Worm (Caenorhabditis elegans) whole organism, late embryonic: ENCODE measurements around the gene F43G6.4.
"Not testable (repeated sequence)": the region's sequence is repeated elsewhere in the genome, so short reads cannot be mapped to it uniquely, and the experiment has no call there.

Experiments used
- C08G9.2 ChIP-seq: sonication (generic microtip); optimal IDR thresholded peaks from 2 replicates; lab custom pipeline; 2016; ENCODE audit warnings: mild to moderate bottlenecking, missing genetic modification characterization, moderate library complexity, missing compliant biosample characterization
- C38D4.7 ChIP-seq: fragments of 200-800 bp; sonication (Bioruptor generic); optimal IDR thresholded peaks from 2 replicates; lab custom pipeline; 2018; ENCODE audit warnings: mild to moderate bottlenecking, missing genetic modification characterization, moderate library complexity, missing compliant biosample characterization
- K02D7.2 ChIP-seq: sonication (generic microtip); optimal IDR thresholded peaks from 2 replicates; lab custom pipeline; 2017; ENCODE audit warnings: mild to moderate bottlenecking, missing genetic modification characterization, missing compliant biosample characterization
- T23F11.4 ChIP-seq: fragments of 200-800 bp; sonication (Bioruptor generic); optimal IDR thresholded peaks from 2 replicates; lab custom pipeline; 2018; ENCODE audit warnings: mild to moderate bottlenecking, missing genetic modification characterization, missing compliant biosample characterization
- Y22D7AL.16 ChIP-seq: sonication (generic microtip); optimal IDR thresholded peaks from 2 replicates; lab custom pipeline; 2016; ENCODE audit warnings: missing genetic modification characterization, missing compliant biosample characterization
- ceh-14 ChIP-seq: sonication (generic microtip); optimal IDR thresholded peaks from 2 replicates; lab custom pipeline; 2016; ENCODE audit warnings: missing genotype, missing genetic modification characterization, missing compliant biosample characterization
- ceh-18 ChIP-seq: sonication (generic microtip); optimal IDR thresholded peaks from 2 replicates; lab custom pipeline; 2016; ENCODE audit warnings: missing genetic modification characterization, missing compliant biosample characterization
- ceh-19 ChIP-seq: fragments of 200-800 bp; sonication (Bioruptor generic); optimal IDR thresholded peaks from 2 replicates; lab custom pipeline; 2018; ENCODE audit warnings: mild to moderate bottlenecking, missing genetic modification characterization, missing compliant biosample characterization
- ceh-22 ChIP-seq: sonication (generic microtip); optimal IDR thresholded peaks from 2 replicates; lab custom pipeline; 2017; ENCODE audit warnings: missing biosample characterization, missing genetic modification characterization
- ceh-30 ChIP-seq: fragments of 150-350 bp; optimal IDR thresholded peaks from 2 replicates; lab custom pipeline; 2014; ENCODE audit warnings: missing biosample characterization, missing genetic modification characterization
- ceh-31 ChIP-seq: sonication (generic microtip); optimal IDR thresholded peaks from 2 replicates; lab custom pipeline; 2016; ENCODE audit warnings: missing genetic modification characterization, missing compliant biosample characterization
- ceh-34 ChIP-seq: sonication (generic microtip); optimal IDR thresholded peaks from 2 replicates; lab custom pipeline; 2016; ENCODE audit warnings: mild to moderate bottlenecking, missing genetic modification characterization, missing compliant biosample characterization
- ceh-45 ChIP-seq: fragments of 200-800 bp; sonication (Bioruptor generic); IDR thresholded peaks from 2 replicates; pipeline ENCODE4 v1.3.6; 2022; ENCODE audit warnings: missing genetic modification reagents, missing genetic modification characterization, missing compliant biosample characterization
- ceh-48 ChIP-seq: sonication (generic microtip); optimal IDR thresholded peaks from 2 replicates; lab custom pipeline; 2016; ENCODE audit warnings: missing genetic modification characterization, inconsistent platforms, missing compliant biosample characterization
- che-1 ChIP-seq: sonication (generic microtip); optimal IDR thresholded peaks from 2 replicates; lab custom pipeline; 2016; ENCODE audit warnings: mild to moderate bottlenecking, missing genetic modification characterization, missing compliant biosample characterization
- dmd-4 ChIP-seq: sonication (generic microtip); optimal IDR thresholded peaks from 2 replicates; lab custom pipeline; 2016; ENCODE audit warnings: borderline replicate concordance, missing genetic modification characterization, missing compliant biosample characterization
- dve-1 ChIP-seq: sonication (generic microtip); optimal IDR thresholded peaks from 2 replicates; lab custom pipeline; 2017; ENCODE audit warnings: antibody characterized with exemption, mild to moderate bottlenecking, missing genetic modification characterization, missing compliant biosample characterization
- elt-2 ChIP-seq: sonication (generic microtip); optimal IDR thresholded peaks from 2 replicates; lab custom pipeline; 2016; ENCODE audit warnings: missing genetic modification reagents, missing genetic modification characterization, missing compliant biosample characterization
- ets-4 ChIP-seq: sonication (generic microtip); optimal IDR thresholded peaks from 2 replicates; lab custom pipeline; 2016; ENCODE audit warnings: missing genetic modification characterization, missing compliant biosample characterization
- gmeb-2 ChIP-seq: sonication (generic microtip); optimal IDR thresholded peaks from 2 replicates; lab custom pipeline; 2016; ENCODE audit warnings: missing genetic modification characterization, inconsistent platforms, missing compliant biosample characterization
- hlh-30 ChIP-seq: sonication (generic microtip); optimal IDR thresholded peaks from 2 replicates; lab custom pipeline; 2017; ENCODE audit warnings: antibody characterized with exemption, missing genetic modification characterization, missing compliant biosample characterization; ENCODE audit not compliant: insufficient read depth
- hlh-8 ChIP-seq: sonication (generic microtip); optimal IDR thresholded peaks from 2 replicates; lab custom pipeline; 2016; ENCODE audit warnings: missing genotype, missing genetic modification characterization, missing compliant biosample characterization
- lin-11 ChIP-seq: fragments of 200-800 bp; sonication (Bioruptor generic); optimal IDR thresholded peaks from 2 replicates; lab custom pipeline; 2018; ENCODE audit warnings: mild to moderate bottlenecking, missing genetic modification characterization, missing compliant biosample characterization
- madf-2 ChIP-seq: sonication (generic microtip); optimal IDR thresholded peaks from 2 replicates; lab custom pipeline; 2017; ENCODE audit warnings: missing genetic modification characterization, missing compliant biosample characterization
- nfya-1 ChIP-seq: sonication (generic microtip); optimal IDR thresholded peaks from 2 replicates; lab custom pipeline; 2017; ENCODE audit warnings: missing genetic modification characterization, mild to moderate bottlenecking, missing compliant biosample characterization, antibody characterized with exemption, moderate library complexity
- nhr-11 ChIP-seq: fragments of 150-350 bp; optimal IDR thresholded peaks from 2 replicates; lab custom pipeline; 2014; ENCODE audit warnings: missing biosample characterization, missing genetic modification characterization
- pat-9 ChIP-seq: fragments of 200-800 bp; sonication (Bioruptor generic); optimal IDR thresholded peaks from 2 replicates; lab custom pipeline; 2018; ENCODE audit warnings: mild to moderate bottlenecking, missing genetic modification characterization, moderate library complexity, missing compliant biosample characterization
- pax-1 ChIP-seq: fragments of 150-350 bp; optimal IDR thresholded peaks from 2 replicates; lab custom pipeline; 2014; ENCODE audit warnings: missing biosample characterization, missing genetic modification characterization
- pha-2 ChIP-seq: sonication (generic microtip); optimal IDR thresholded peaks from 2 replicates; lab custom pipeline; 2017; ENCODE audit warnings: mild to moderate bottlenecking, missing genetic modification characterization, missing compliant biosample characterization
- pros-1 ChIP-seq: fragments of 150-350 bp; optimal IDR thresholded peaks from 2 replicates; lab custom pipeline; 2014; ENCODE audit warnings: missing biosample characterization, missing genetic modification reagents, missing genetic modification characterization
- ref-2 ChIP-seq: sonication (generic microtip); optimal IDR thresholded peaks from 2 replicates; lab custom pipeline; 2016; ENCODE audit warnings: missing genetic modification characterization, missing compliant biosample characterization
- rnt-1 ChIP-seq: sonication (generic microtip); optimal IDR thresholded peaks from 2 replicates; lab custom pipeline; 2016; ENCODE audit warnings: missing genetic modification characterization, missing compliant biosample characterization
- sox-2 ChIP-seq: fragments of 200-800 bp; sonication (Bioruptor generic); IDR thresholded peaks from 2 replicates; pipeline ENCODE4 v1.3.6; 2022; ENCODE audit warnings: missing genetic modification reagents, missing genetic modification characterization, missing compliant biosample characterization
- sox-4 ChIP-seq: sonication (generic microtip); optimal IDR thresholded peaks from 2 replicates; lab custom pipeline; 2017; ENCODE audit warnings: mild to moderate bottlenecking, missing genetic modification characterization, inconsistent platforms, missing compliant biosample characterization
- tbx-2 ChIP-seq: sonication (generic microtip); optimal IDR thresholded peaks from 2 replicates; lab custom pipeline; 2016; ENCODE audit warnings: missing genetic modification characterization, missing compliant biosample characterization
- tbx-7 ChIP-seq: sonication (generic microtip); optimal IDR thresholded peaks from 2 replicates; lab custom pipeline; 2016; ENCODE audit warnings: missing genotype, missing genetic modification characterization, missing compliant biosample characterization
- unc-3 ChIP-seq, 2 experiments: fragments of 200-800 bp in 1 of 2; sonication (Bioruptor generic) in 1 of 2; sonication (generic microtip) in 1 of 2; conservative IDR thresholded peaks in 1 of 2; optimal IDR thresholded peaks in 1 of 2; 2 replicates each; pipeline versions ENCODE4 v1.3.6 to Lab custom; 2016 to 2022; ENCODE audit warnings: missing compliant biosample characterization in 2 of 2, missing genetic modification characterization in 2 of 2, missing genetic modification reagents in 1 of 2
- unc-42 ChIP-seq: sonication (generic microtip); optimal IDR thresholded peaks from 2 replicates; lab custom pipeline; 2016; ENCODE audit warnings: missing genotype, missing genetic modification characterization, missing compliant biosample characterization
- unc-55 ChIP-seq: sonication (generic microtip); optimal IDR thresholded peaks from 2 replicates; lab custom pipeline; 2017; ENCODE audit warnings: missing biosample characterization, missing genetic modification reagents, missing genetic modification characterization
- unc-86 ChIP-seq: sonication (generic microtip); optimal IDR thresholded peaks from 2 replicates; lab custom pipeline; 2016; ENCODE audit warnings: missing genetic modification characterization, missing compliant biosample characterization

Gene F43G6.4

DNA sequence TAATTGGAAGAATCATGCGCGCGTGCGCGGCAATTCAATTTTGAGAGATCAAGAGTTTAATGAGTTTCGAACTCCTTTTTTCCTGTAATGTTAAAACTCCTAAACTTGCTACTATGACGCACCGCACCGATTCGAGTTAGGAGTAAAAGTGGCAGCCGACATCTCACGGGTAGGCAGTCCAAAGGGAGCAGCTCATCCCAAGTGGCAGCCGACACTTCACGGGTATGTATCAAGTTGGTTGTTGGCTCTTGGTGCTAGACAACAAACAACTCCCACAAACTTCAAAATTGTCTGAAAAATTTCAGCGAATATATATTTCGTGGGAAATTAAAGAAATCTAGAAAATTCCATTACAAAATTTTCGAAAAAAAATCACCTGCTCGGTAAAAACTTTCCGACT, 37.4 kb upstream of the F43G6.4 start:
- peak; percentile 28 for TF ChIP-seq unc-42 (tag; lab: Kevin White, UChicago)
- no peak for TF ChIP-seq unc-86 (tag; lab: Kevin White, UChicago)

DNA sequence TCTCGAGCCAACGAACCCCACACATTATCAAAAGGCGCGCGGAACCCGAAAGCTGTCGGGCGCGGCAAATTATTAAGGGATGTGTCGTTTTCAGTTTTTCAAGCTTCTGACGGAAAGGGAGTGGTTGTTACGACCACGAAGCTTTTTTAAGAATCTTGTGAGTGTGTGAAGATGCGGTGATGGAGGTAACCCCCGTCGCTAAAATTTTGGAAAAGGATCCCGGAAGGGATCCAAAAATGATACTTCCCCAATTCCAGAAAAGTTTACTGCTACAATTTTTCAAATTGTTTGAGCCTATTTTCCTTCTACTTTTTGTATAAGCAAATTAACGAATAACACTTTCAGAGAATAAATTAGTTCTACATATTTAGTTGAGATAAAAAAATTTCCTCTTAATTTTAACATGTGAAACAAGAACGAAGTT, 33.9 kb upstream of the F43G6.4 start:
- TF ChIP-seq ceh-30 (tag; lab: Kevin White, UChicago) = peak; percentile 96
- TF ChIP-seq pros-1 (tag; lab: Kevin White, UChicago) = no peak
- TF ChIP-seq Y22D7AL.16 (tag; lab: Kevin White, UChicago) = no peak
- no peak for TF ChIP-seq ceh-18 (tag; lab: Kevin White, UChicago)
- TF ChIP-seq C08G9.2 (tag; lab: Kevin White, UChicago) = no peak

DNA sequence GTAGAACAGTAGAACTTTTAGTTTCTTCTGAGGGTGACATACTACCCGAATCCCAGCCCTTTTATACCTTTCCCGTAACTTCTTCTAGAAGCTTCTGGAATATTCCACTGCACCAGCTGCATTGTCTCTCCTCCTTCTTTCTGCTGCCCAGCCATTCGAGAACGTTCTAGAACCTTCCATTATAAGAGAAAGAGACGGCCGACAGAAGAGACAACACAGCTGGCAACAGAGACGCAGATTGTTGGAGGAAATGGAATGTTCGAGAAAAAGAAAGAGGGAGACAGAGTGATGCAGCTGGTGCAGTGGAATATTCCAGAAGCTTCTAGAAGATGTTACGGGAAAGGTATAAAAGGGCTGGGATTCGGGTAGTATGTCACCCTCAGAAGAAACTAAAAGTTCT, 31.3 kb upstream of the F43G6.4 start, which contains the start of the genes F44E5.4 and F44E5.5:
TSS of gene F44E5.4 (minus strand) at position 35 of the 400 bp plus-strand sequence.
TSS of gene F44E5.5 (plus strand) at position 386 of the 400 bp plus-strand sequence.
- TF ChIP-seq ceh-31 (tag; lab: Kevin White, UChicago) (peak; percentile 76), unc-42 (tag; lab: Kevin White, UChicago) (peak; percentile 9), ets-4 (tag; lab: Kevin White, UChicago) (peak; percentile 75), Y22D7AL.16 (tag; lab: Kevin White, UChicago) (peak; percentile 78), tbx-7 (peak; percentile 23), nhr-11 (tag; lab: Kevin White, UChicago) (peak; percentile 80), dve-1 (tag; lab: Kevin White, UChicago) (peak; percentile 48), pha-2 (tag; lab: Kevin White, UChicago) (peak; percentile 76), hlh-30 (tag; lab: Kevin White, UChicago) (peak; percentile 56), ceh-45 (GFP tag; lab: Robert Waterston, UW) (peak; percentile 65; the same call in 1 of the 2 replicates), rnt-1 (tag; lab: Kevin White, UChicago) (peak; percentile 59), tbx-2 (tag; lab: Kevin White, UChicago) (peak; percentile 46), T23F11.4 (peak; percentile 67), elt-2 (tag; lab: Kevin White, UChicago) (peak; percentile 29), gmeb-2 (tag; lab: Kevin White, UChicago) (peak; percentile 84), sox-2 (GFP tag; lab: Robert Waterston, UW) (peak; percentile 95), che-1 (tag; lab: Kevin White, UChicago) (peak; percentile 16), unc-3 (GFP tag; conservative IDR thresholded peaks at IDR 0.05; lab: Robert Waterston, UW) (peak; percentile 79), dmd-4 (tag; lab: Kevin White, UChicago) (peak; percentile 40), nfya-1 (tag; lab: Kevin White, UChicago) (peak; percentile 86), pat-9 (tag; lab: Kevin White, UChicago) (peak; percentile 46), unc-86 (tag; lab: Kevin White, UChicago) (peak; percentile 55), hlh-8 (tag; lab: Kevin White, UChicago) (peak; percentile 50), ceh-19 (peak; percentile 69), ref-2 (tag; lab: Kevin White, UChicago) (peak; percentile 85), unc-55 (GFP tag; lab: Kevin White, UChicago) (peak; percentile 86), ceh-14 (tag; lab: Kevin White, UChicago) (peak; percentile 5), madf-2 (tag; lab: Kevin White, UChicago) (peak; percentile 82), K02D7.2 (peak; percentile 55), ceh-22 (tag; lab: Kevin White, UChicago) (peak; percentile 48), sox-4 (tag; lab: Kevin White, UChicago) (peak; percentile 64), C38D4.7 (GFP tag; lab: Kevin White, UChicago) (peak; percentile 26), ceh-34 (peak; percentile 81), pax-1 (tag; lab: Kevin White, UChicago) (peak; percentile 90), ceh-48 (tag; lab: Kevin White, UChicago) (peak; percentile 10), C08G9.2 (tag; lab: Kevin White, UChicago) (peak; percentile 5), ceh-18 (tag; lab: Kevin White, UChicago) (peak; percentile 68), lin-11 (tag; lab: Kevin White, UChicago) (peak; percentile 17)
- not testable (repeated sequence) for TF ChIP-seq unc-3 (tag; optimal IDR thresholded peaks at IDR 0.05; lab: Kevin White, UChicago)
